Fruit fly (Drosophila melanogaster): ENCODE data around the gene bam.

Gene bam

DNA sequence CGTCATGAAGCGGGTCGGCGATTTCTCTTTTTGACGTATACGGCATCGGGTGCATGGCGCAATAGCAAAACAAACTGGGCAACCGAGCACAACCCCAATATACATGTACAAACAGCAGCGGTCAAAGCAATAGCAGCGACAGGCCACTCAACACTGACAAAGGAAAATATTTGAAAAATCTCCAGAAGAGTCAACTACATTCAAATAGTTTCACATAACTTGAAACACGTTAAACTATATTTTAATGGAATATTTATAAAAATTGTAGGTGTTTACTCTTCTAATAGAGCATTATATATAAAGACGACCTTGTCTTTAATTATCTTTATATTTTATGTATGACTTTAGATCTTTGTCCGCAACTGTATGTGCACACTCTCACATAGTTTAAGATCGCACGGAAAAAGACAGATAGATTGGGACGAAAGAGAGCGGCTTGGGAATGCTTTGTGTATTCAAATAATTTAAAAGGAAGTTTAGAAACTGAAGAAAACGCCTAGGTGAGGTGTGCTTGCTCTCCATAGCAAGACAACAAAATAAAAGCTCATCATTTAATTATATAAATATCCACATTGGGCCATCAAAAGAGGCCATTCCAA is 37.4 kb downstream of the bam start:
- TF ChIP-seq ranshi (GFP tag; IDR thresholded peaks at IDR 0.05) (peak; percentile 76), Rx (GFP tag; IDR thresholded peaks at IDR 0.05) (peak; percentile 64; the same call in 1 of the 2 replicates), bigmax (GFP tag; optimal IDR thresholded peaks at IDR 0.05) (no peak), Ets65A (GFP tag) (peak; percentile 93), gem (tag; optimal IDR thresholded peaks at IDR 0.05) (peak; percentile 88), CG10979 (tag; optimal IDR thresholded peaks at IDR 0.05) (peak; percentile 80), phol (tag; optimal IDR thresholded peaks at IDR 0.05) (peak; percentile 82), CG18011 (GFP tag; optimal IDR thresholded peaks at IDR 0.05) (peak; percentile 7), Hmr (GFP tag; optimal IDR thresholded peaks at IDR 0.05) (peak; percentile 74), CG2678 (tag; optimal IDR thresholded peaks at IDR 0.05) (peak; percentile 84), CG10959 (GFP tag; IDR thresholded peaks at IDR 0.05) (no peak; the same call in 1 of the 2 replicates), esg (GFP tag; conservative IDR thresholded peaks at IDR 0.05) (peak; percentile 62; the same call in 1 of the 2 replicates), Mrtf (GFP tag; IDR thresholded peaks at IDR 0.05) (peak; percentile 63; the same call in 1 of the 3 replicates), CG11085 (GFP tag; IDR thresholded peaks at IDR 0.05) (no peak), ind (GFP tag; optimal IDR thresholded peaks at IDR 0.05) (peak; percentile 59), CG2202 (tag; optimal IDR thresholded peaks at IDR 0.05) (peak; percentile 45), CG34422 (GFP tag; IDR thresholded peaks at IDR 0.05) (peak; percentile 58; the same call in 1 of the 3 replicates), Dek (tag; optimal IDR thresholded peaks at IDR 0.05) (peak; percentile 64), ERR (GFP tag; optimal IDR thresholded peaks at IDR 0.05) (no peak), luna (GFP tag; optimal IDR thresholded peaks at IDR 0.05) (no peak), slou (GFP tag; optimal IDR thresholded peaks at IDR 0.05) (no peak), tin (GFP tag; optimal IDR thresholded peaks at IDR 0.05) (peak; percentile 65), so (GFP tag; IDR thresholded peaks at IDR 0.05) (peak; percentile 76; the same call in 1 of the 3 replicates), CG1602 (GFP tag; optimal IDR thresholded peaks at IDR 0.05) (peak; percentile 55), ham (GFP tag; IDR thresholded peaks at IDR 0.05) (no peak), NC2β (GFP tag; optimal IDR thresholded peaks at IDR 0.05) (no peak), Aef1 (GFP tag; IDR thresholded peaks at IDR 0.05) (peak; percentile 63), YL-1 (GFP tag; optimal IDR thresholded peaks at IDR 0.05) (peak; percentile 47), cwo (GFP tag; optimal IDR thresholded peaks at IDR 0.05) (peak; percentile 65), caup (GFP tag; optimal IDR thresholded peaks at IDR 0.05; ENCODE audit: severe bottlenecking) (peak; percentile 64), CG9932 (GFP tag; IDR thresholded peaks at IDR 0.05) (peak; percentile 55), Poxn (GFP tag; IDR thresholded peaks at IDR 0.05) (no peak), CG32532 (GFP tag; IDR thresholded peaks at IDR 0.05) (peak; percentile 68), da (GFP tag; optimal IDR thresholded peaks at IDR 0.05) (no peak), CG13424 (tag; optimal IDR thresholded peaks at IDR 0.05) (peak; percentile 85), pan (optimal IDR thresholded peaks at IDR 0.05) (no peak), pan (GFP tag; optimal IDR thresholded peaks at IDR 0.05 in 1 of 2, IDR thresholded peaks at IDR 0.05 in 1 of 2) (peak in 1 of 2 experiments; percentile 82), nau (GFP tag; optimal IDR thresholded peaks at IDR 0.05) (peak; percentile 62), D (optimal IDR thresholded peaks at IDR 0.05) (no peak), D (GFP tag; optimal IDR thresholded peaks at IDR 0.05) (peak; percentile 60), ara (GFP tag; IDR thresholded peaks at IDR 0.05) (peak; percentile 48; the same call in 1 of the 2 replicates), CG13894 (tag; optimal IDR thresholded peaks at IDR 0.05) (no peak), CG15269 (tag; optimal IDR thresholded peaks at IDR 0.05) (peak; percentile 87), sens-2 (GFP tag; IDR thresholded peaks at IDR 0.05) (peak; percentile 32; the same call in 1 of the 2 replicates), Gsc (GFP tag; IDR thresholded peaks at IDR 0.05) (no peak), CG9727 (GFP tag; optimal IDR thresholded peaks at IDR 0.05) (peak; percentile 70), gcm (GFP tag; optimal IDR thresholded peaks at IDR 0.05) (peak; percentile 79), CG3838 (GFP tag; optimal IDR thresholded peaks at IDR 0.05) (no peak), bab2 (GFP tag; optimal IDR thresholded peaks at IDR 0.05) (peak; percentile 47), nerfin-1 (tag; optimal IDR thresholded peaks at IDR 0.05) (peak; percentile 67), dpn (GFP tag; optimal IDR thresholded peaks at IDR 0.05) (peak; percentile 41 to 70)
